Worm (Caenorhabditis elegans): ENCODE measurements around the gene C54E4.5.

C54E4.5 gene

ce11 chrIV:2133431-2133940 is 15.6 kb downstream of the C54E4.5 start, which contains the start of gene C23H5.12:
Gene C23H5.12, plus strand, starts transcription at chrIV:2133481.
- TF ChIP-seq tbx-37 (GFP tag; conservative IDR thresholded peaks at IDR 0.05): no peak
- no peak for TF ChIP-seq ama-1 (optimal IDR thresholded peaks at IDR 0.05)
- no peak for TF ChIP-seq hmg-4 (GFP tag; optimal IDR thresholded peaks at IDR 0.05)
- TF ChIP-seq tra-4 (tag; optimal IDR thresholded peaks at IDR 0.05): no peak
- TF ChIP-seq sea-1 (GFP tag; conservative IDR thresholded peaks at IDR 0.05): no peak
- no peak for TF ChIP-seq aly-1 (tag; optimal IDR thresholded peaks at IDR 0.05)
- TF ChIP-seq ceh-13 (GFP tag; optimal IDR thresholded peaks at IDR 0.05): no peak
- no peak for TF ChIP-seq scrt-1 (GFP tag; IDR thresholded peaks at IDR 0.05)
- no peak for TF ChIP-seq hmbx-1 (tag; optimal IDR thresholded peaks at IDR 0.05)
- no peak for TF ChIP-seq flt-1 (GFP tag; IDR thresholded peaks at IDR 0.05)
- no peak for TF ChIP-seq B0310.2 (tag; optimal IDR thresholded peaks at IDR 0.05)
- no peak for TF ChIP-seq ets-7 (tag; optimal IDR thresholded peaks at IDR 0.05)
- no peak for TF ChIP-seq tbx-11 (GFP tag; IDR thresholded peaks at IDR 0.05)
- TF ChIP-seq hnd-1 (tag; optimal IDR thresholded peaks at IDR 0.05): no peak
- TF ChIP-seq ceh-36 (tag; optimal IDR thresholded peaks at IDR 0.05): no peak
- TF ChIP-seq F13C5.2 (tag; optimal IDR thresholded peaks at IDR 0.05): no peak

DNA sequence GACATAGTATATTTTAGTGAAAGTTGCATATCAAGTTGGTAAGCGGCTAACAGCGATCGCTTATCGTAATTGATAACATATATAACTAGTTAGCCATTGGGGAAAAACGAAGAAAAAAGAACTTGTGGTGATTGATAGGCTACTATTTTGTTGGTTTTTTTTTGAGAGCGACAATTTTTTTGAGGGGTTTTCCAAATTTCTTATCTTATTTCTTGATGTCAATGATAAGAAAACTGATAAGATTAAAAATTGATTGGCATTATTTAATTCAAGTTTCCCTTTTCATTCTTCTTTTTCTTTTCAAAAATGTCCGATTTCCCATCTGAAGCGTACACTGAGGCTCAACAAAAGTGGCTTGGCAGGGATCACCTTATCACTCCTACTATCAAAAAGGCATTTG is 18.4 kb downstream of the C54E4.5 start, which contains the start of gene prmt-6:
Gene prmt-6 (plus strand): TSS at position 252 of the 400 bp plus-strand sequence.
- TF ChIP-seq hmbx-1 (tag; optimal IDR thresholded peaks at IDR 0.05): no peak
- TF ChIP-seq hnd-1 (tag; optimal IDR thresholded peaks at IDR 0.05): no peak

DNA sequence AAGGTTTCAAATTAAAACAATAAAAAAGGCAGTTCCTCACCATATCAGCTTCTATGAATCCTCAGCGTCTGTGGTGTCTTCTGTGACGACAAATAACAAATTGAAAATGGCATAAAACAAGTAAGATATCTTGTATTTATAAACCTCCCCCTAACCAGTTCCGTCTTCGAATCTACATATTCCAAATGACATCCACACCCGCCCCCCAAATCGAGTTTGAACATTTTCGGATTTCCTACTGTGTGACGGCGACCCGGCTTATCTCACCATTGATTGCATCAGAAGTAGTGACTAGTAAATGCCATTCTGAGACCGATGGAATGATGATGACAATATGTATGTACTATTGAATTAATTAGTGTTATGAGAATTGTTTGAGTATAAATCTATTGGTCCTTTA is 20.3 kb downstream of the C54E4.5 start, which contains the start of gene grl-20:
Gene grl-20 (minus strand): TSS at position 101 of the 400 bp plus-strand sequence.
- TF ChIP-seq tra-4 (tag; optimal IDR thresholded peaks at IDR 0.05) (no peak), flt-1 (GFP tag; IDR thresholded peaks at IDR 0.05) (no peak), ceh-13 (GFP tag; optimal IDR thresholded peaks at IDR 0.05) (no peak), aly-1 (tag; optimal IDR thresholded peaks at IDR 0.05) (no peak), sea-1 (GFP tag; conservative IDR thresholded peaks at IDR 0.05) (no peak), B0310.2 (tag; optimal IDR thresholded peaks at IDR 0.05) (no peak), scrt-1 (GFP tag; IDR thresholded peaks at IDR 0.05) (no peak), ceh-36 (tag; optimal IDR thresholded peaks at IDR 0.05) (no peak), pes-1 (GFP tag; IDR thresholded peaks at IDR 0.05) (no peak), tbx-37 (GFP tag; conservative IDR thresholded peaks at IDR 0.05) (no peak), ets-7 (tag; optimal IDR thresholded peaks at IDR 0.05) (no peak), F13C5.2 (tag; optimal IDR thresholded peaks at IDR 0.05) (no peak), hmbx-1 (tag; optimal IDR thresholded peaks at IDR 0.05) (no peak), hmg-4 (GFP tag; optimal IDR thresholded peaks at IDR 0.05) (no peak), ama-1 (optimal IDR thresholded peaks at IDR 0.05) (no peak), hnd-1 (tag; optimal IDR thresholded peaks at IDR 0.05) (no peak), tbx-11 (GFP tag; IDR thresholded peaks at IDR 0.05) (no peak)

ce11 chrIV:2127375-2127774 is 21.7 kb downstream of the C54E4.5 start:
- TF ChIP-seq ceh-13 (GFP tag; optimal IDR thresholded peaks at IDR 0.05) (no peak), hnd-1 (tag; optimal IDR thresholded peaks at IDR 0.05) (no peak), B0310.2 (tag; optimal IDR thresholded peaks at IDR 0.05) (no peak), sea-1 (GFP tag; conservative IDR thresholded peaks at IDR 0.05) (no peak), hmg-4 (GFP tag; optimal IDR thresholded peaks at IDR 0.05) (no peak), ama-1 (optimal IDR thresholded peaks at IDR 0.05) (no peak), hmbx-1 (tag; optimal IDR thresholded peaks at IDR 0.05) (no peak), F13C5.2 (tag; optimal IDR thresholded peaks at IDR 0.05) (no peak), scrt-1 (GFP tag; IDR thresholded peaks at IDR 0.05) (no peak), flt-1 (GFP tag; IDR thresholded peaks at IDR 0.05) (no peak), ets-7 (tag; optimal IDR thresholded peaks at IDR 0.05) (no peak), tbx-37 (GFP tag; conservative IDR thresholded peaks at IDR 0.05) (no peak)

DNA sequence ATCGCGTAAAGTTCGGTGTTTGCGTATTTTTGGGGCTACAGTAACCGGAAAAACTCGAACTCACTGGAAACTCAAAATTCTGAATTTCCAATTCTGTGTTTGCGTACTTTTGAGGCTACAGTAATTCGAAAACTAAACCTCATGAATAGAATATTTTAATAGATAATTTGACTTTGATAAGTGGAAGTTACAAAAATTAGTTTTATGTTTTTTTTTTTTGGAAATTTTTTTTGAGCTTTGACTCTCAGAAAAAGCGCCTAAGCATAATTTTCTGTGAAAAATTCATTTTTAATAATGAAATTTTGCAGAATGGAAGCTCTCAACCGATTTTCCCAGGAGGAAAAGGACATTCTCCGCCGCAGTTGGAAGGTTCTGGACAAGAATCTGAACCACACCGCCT is 26.6 kb downstream of the C54E4.5 start, which contains the start of gene glb-7:
Gene glb-7 (plus strand): TSS at position 301 of the 400 bp plus-strand sequence.
- TF ChIP-seq sea-1 (GFP tag; conservative IDR thresholded peaks at IDR 0.05) (no peak), hmbx-1 (tag; optimal IDR thresholded peaks at IDR 0.05) (no peak), tbx-11 (GFP tag; IDR thresholded peaks at IDR 0.05) (no peak), tra-4 (tag; optimal IDR thresholded peaks at IDR 0.05) (no peak), hnd-1 (tag; optimal IDR thresholded peaks at IDR 0.05) (no peak), ceh-36 (tag; optimal IDR thresholded peaks at IDR 0.05) (no peak), ama-1 (optimal IDR thresholded peaks at IDR 0.05) (no peak), tbx-37 (GFP tag; conservative IDR thresholded peaks at IDR 0.05) (no peak), B0310.2 (tag; optimal IDR thresholded peaks at IDR 0.05) (no peak), ceh-13 (GFP tag; optimal IDR thresholded peaks at IDR 0.05) (no peak)

- TF ChIP-seq aly-1 (tag; optimal IDR thresholded peaks at IDR 0.05): no peak
- no peak for TF ChIP-seq B0310.2 (tag; optimal IDR thresholded peaks at IDR 0.05)
- no peak for TF ChIP-seq scrt-1 (GFP tag; IDR thresholded peaks at IDR 0.05)
- no peak for TF ChIP-seq tra-4 (tag; optimal IDR thresholded peaks at IDR 0.05)
- TF ChIP-seq F13C5.2 (tag; optimal IDR thresholded peaks at IDR 0.05): no peak
- no peak for TF ChIP-seq tbx-11 (GFP tag; IDR thresholded peaks at IDR 0.05)
- TF ChIP-seq flt-1 (GFP tag; IDR thresholded peaks at IDR 0.05): no peak
- TF ChIP-seq ceh-36 (tag; optimal IDR thresholded peaks at IDR 0.05): no peak
These were observed 31.8 kb downstream of the C54E4.5 start for ce11 chrIV:2117268-2117667.

DNA sequence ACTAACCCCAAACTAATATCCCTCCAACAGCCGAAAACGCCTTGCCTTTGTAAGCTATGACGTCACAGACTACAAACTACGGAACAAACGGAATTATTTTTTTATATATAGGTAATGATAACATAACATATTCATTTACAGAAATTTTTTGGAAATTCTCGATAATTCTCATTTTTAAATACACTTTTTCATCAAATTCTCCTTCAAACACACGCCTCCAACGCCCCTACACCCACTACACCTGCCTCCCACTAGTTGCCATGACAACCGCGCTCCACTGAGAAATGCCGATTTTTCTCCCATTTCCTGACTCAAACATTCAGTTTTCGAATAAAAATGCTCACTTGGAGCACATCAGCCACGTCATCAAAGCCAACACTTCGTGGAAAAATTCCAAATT is 34.8 kb downstream of the C54E4.5 start, which contains the start of gene xbx-4:
Gene xbx-4 (plus strand): TSS at position 301 of the 400 bp plus-strand sequence.
- TF ChIP-seq tra-4 (tag; optimal IDR thresholded peaks at IDR 0.05) (no peak), ets-7 (tag; optimal IDR thresholded peaks at IDR 0.05) (no peak), tbx-11 (GFP tag; IDR thresholded peaks at IDR 0.05) (no peak), sea-1 (GFP tag; conservative IDR thresholded peaks at IDR 0.05) (no peak), flt-1 (GFP tag; IDR thresholded peaks at IDR 0.05) (no peak), pes-1 (GFP tag; IDR thresholded peaks at IDR 0.05) (no peak), tbx-37 (GFP tag; conservative IDR thresholded peaks at IDR 0.05) (no peak), B0310.2 (tag; optimal IDR thresholded peaks at IDR 0.05) (no peak), F13C5.2 (tag; optimal IDR thresholded peaks at IDR 0.05) (no peak), ceh-13 (GFP tag; optimal IDR thresholded peaks at IDR 0.05) (no peak), aly-1 (tag; optimal IDR thresholded peaks at IDR 0.05) (no peak), scrt-1 (GFP tag; IDR thresholded peaks at IDR 0.05) (no peak)
